Worm (Caenorhabditis elegans): ENCODE measurements around the gene T08A11.1.

DNA sequence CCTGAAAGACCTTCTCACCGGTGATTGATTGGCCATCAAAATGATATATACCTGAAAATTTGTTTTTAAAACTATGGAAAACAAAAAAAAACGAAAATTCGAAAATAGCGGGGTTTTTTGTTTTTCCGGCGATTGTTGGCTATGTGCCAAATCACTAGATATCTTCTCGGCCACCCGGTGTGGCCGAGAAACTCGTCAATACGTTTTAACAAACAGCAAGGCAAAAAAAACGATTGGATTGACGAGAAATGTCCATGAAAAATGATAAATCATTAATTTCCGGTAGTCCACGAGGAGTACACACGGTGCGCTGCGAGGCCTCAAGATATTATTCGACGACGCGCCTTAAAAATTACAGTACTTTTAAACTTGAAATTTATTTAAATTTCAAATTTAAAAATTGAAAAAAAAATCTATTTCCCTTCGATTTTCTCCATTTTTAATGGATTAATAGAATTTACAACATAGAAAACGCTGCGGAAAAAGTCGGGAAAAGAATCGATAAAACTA lies 38.1 kb upstream of the T08A11.1 start, which contains the start of gene R10E4.11:
- no peak for TF ChIP-seq dve-1 (tag; optimal IDR thresholded peaks at IDR 0.05)
- TF ChIP-seq pag-3 (tag; optimal IDR thresholded peaks at IDR 0.05; ENCODE audit: borderline replicate concordance), result no peak
- no peak for TF ChIP-seq elt-2 (tag; optimal IDR thresholded peaks at IDR 0.05)
- peak; percentile 75 for TF ChIP-seq ceh-48 (tag; optimal IDR thresholded peaks at IDR 0.05)
- TF ChIP-seq ets-4 (tag; optimal IDR thresholded peaks at IDR 0.05), result no peak
- no peak for TF ChIP-seq dmd-4 (tag; optimal IDR thresholded peaks at IDR 0.05; ENCODE audit: borderline replicate concordance)
- no peak for TF ChIP-seq fax-1 (tag; optimal IDR thresholded peaks at IDR 0.05)
- TF ChIP-seq fkh-10 (GFP tag; optimal IDR thresholded peaks at IDR 0.05), result no peak
- no peak for TF ChIP-seq ceh-18 (tag; optimal IDR thresholded peaks at IDR 0.05)
- TF ChIP-seq K02D7.2 (tag; optimal IDR thresholded peaks at IDR 0.05), result no peak
- no peak for TF ChIP-seq eyg-1 (tag; optimal IDR thresholded peaks at IDR 0.05)

Measured in whole organism, late embryonic.